Worm (Caenorhabditis elegans) whole organism, L2 larva: ENCODE measurements around the gene dod-24.
A peak's percentile ranks its signal among the peaks of the same experiment; 100 is the strongest.

Experiments used
- F13H6.1 ChIP-seq: sonication (generic microtip); optimal IDR thresholded peaks from 2 replicates; lab custom pipeline; 2016; ENCODE audit warnings: missing genetic modification characterization, missing compliant biosample characterization
- R02D3.7 ChIP-seq: fragments of 150-350 bp; optimal IDR thresholded peaks from 2 replicates; lab custom pipeline; 2014; ENCODE audit warnings: missing biosample characterization, missing genetic modification characterization
- ama-1 ChIP-seq: fragments of 150-350 bp; optimal IDR thresholded peaks from 2 replicates; lab custom pipeline; 2018; ENCODE audit warnings: inconsistent platforms
- dmd-4 ChIP-seq: sonication (generic microtip); optimal IDR thresholded peaks from 2 replicates; lab custom pipeline; 2017; ENCODE audit warnings: missing biosample characterization, missing genetic modification characterization
- egl-27 ChIP-seq: sonication (generic microtip); optimal IDR thresholded peaks from 3 replicates; lab custom pipeline; 2017; ENCODE audit warnings: missing biosample characterization, missing genetic modification reagents, missing genetic modification characterization
- fos-1 ChIP-seq: fragments of 150-350 bp; optimal IDR thresholded peaks from 2 replicates; lab custom pipeline; 2014; ENCODE audit warnings: missing biosample characterization, missing genetic modification characterization
- nhr-10 ChIP-seq: sonication (generic microtip); optimal IDR thresholded peaks from 2 replicates; lab custom pipeline; 2017; ENCODE audit warnings: missing biosample characterization, missing genetic modification characterization
- nhr-77 ChIP-seq: fragments of 150-350 bp; optimal IDR thresholded peaks from 2 replicates; lab custom pipeline; 2014; ENCODE audit warnings: missing biosample characterization, missing genetic modification characterization
- skn-1 ChIP-seq: sonication (generic microtip); optimal IDR thresholded peaks from 2 replicates; lab custom pipeline; 2017; ENCODE audit warnings: missing biosample characterization, missing genetic modification characterization
- unc-62 ChIP-seq: fragments of 150-350 bp; optimal IDR thresholded peaks from 2 replicates; lab custom pipeline; 2014; ENCODE audit warnings: missing biosample characterization, missing genetic modification reagents, missing genetic modification characterization
- zag-1 ChIP-seq: fragments of 150-350 bp; optimal IDR thresholded peaks from 2 replicates; lab custom pipeline; 2014; ENCODE audit warnings: missing biosample characterization, missing genetic modification characterization
- ztf-11 ChIP-seq: sonication (generic microtip); optimal IDR thresholded peaks from 2 replicates; lab custom pipeline; 2017; ENCODE audit warnings: missing biosample characterization, missing genetic modification characterization
- ztf-4 ChIP-seq: fragments of 150-350 bp; optimal IDR thresholded peaks from 2 replicates; lab custom pipeline; 2014; ENCODE audit warnings: missing biosample characterization, missing genetic modification characterization

DNA sequence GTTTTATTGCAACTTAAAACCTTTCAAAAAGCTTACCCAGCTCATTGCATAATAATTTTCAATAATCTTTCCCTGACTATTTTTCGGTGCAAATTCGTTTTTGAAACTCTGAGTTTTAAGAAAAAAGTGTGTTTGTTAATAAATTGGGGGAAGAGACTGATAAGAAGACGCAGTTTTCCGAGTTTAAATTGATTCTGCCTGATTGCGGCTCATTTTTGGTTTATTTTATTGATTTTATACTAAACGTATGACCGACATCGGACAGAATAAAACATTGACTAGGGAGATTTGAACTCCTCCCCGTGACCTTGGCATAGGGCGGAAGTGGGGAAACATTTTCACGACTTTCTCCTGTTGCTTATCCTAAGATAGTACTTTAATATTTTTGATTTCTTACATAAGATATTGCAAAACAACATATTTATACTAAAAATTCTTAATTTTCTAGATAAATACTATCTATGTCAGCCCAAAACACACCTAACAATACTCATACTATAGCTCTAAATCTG lies 44.7 kb downstream of the dod-24 start, which contains the start of gene K08D8.7:
- TF ChIP-seq ztf-4 (tag; lab: Kevin White, UChicago): no peak
- no peak for TF ChIP-seq ama-1
- TF ChIP-seq skn-1: no peak
- TF ChIP-seq zag-1: no peak
- TF ChIP-seq F13H6.1 (tag; lab: Kevin White, UChicago): no peak
- no peak for TF ChIP-seq nhr-10 (tag; lab: Kevin White, UChicago)
- no peak for TF ChIP-seq dmd-4 (tag; lab: Kevin White, UChicago)
- TF ChIP-seq unc-62: no peak
- peak; percentile 70 for TF ChIP-seq fos-1 (tag; lab: Kevin White, UChicago)
- no peak for TF ChIP-seq R02D3.7
- TF ChIP-seq nhr-77: no peak
- no peak for TF ChIP-seq ztf-11 (tag; lab: Kevin White, UChicago)
- TF ChIP-seq egl-27: no peak
